Fruit fly (Drosophila melanogaster) whole organism, embryonic: Measurements from ENCODE around the gene cbt.

Source experiments
- Asciz ChIP-seq: fragments of 200-800 bp; sonication (Bioruptor generic); optimal IDR thresholded peaks from 2 replicates; lab custom pipeline; 2017; ENCODE audit warnings: missing biosample characterization, mild to moderate bottlenecking, missing genetic modification characterization, missing genetic modification reagents
- Bdp1 ChIP-seq: fragments of 200-800 bp; sonication (Bioruptor generic); optimal IDR thresholded peaks from 3 replicates; lab custom pipeline; 2016; ENCODE audit warnings: missing biosample characterization, missing genetic modification characterization
- Bgb ChIP-seq: fragments of 200-800 bp; sonication (Bioruptor generic); IDR thresholded peaks from 2 replicates; pipeline ENCODE4 v1.3.6; 2022; ENCODE audit warnings: missing biosample characterization, missing genetic modification characterization; ENCODE audit not compliant: partially characterized antibody
- CG10147 ChIP-seq: fragments of 200-800 bp; sonication (Bioruptor generic); optimal IDR thresholded peaks from 2 replicates; lab custom pipeline; 2019; ENCODE audit warnings: missing biosample characterization, mild to moderate bottlenecking, missing genetic modification characterization, moderate library complexity
- CG10321 ChIP-seq: fragments of 200-800 bp; sonication (Bioruptor generic); IDR thresholded peaks from 2 replicates; pipeline ENCODE4 v1.3.6; 2022; ENCODE audit warnings: missing biosample characterization, missing genetic modification characterization
- CG10543 ChIP-seq: fragments of 200-800 bp; sonication (Bioruptor generic); optimal IDR thresholded peaks from 3 replicates; lab custom pipeline; 2017; ENCODE audit warnings: missing biosample characterization, mild to moderate bottlenecking, missing genetic modification characterization, moderate library complexity
- CG11093 ChIP-seq: fragments of 200-800 bp; sonication (Bioruptor generic); IDR thresholded peaks from 3 replicates; pipeline ENCODE4 v1.3.6; 2022; ENCODE audit warnings: missing biosample characterization, missing genetic modification characterization
- CG12104 ChIP-seq: fragments of 200-800 bp; sonication (Bioruptor generic); optimal IDR thresholded peaks from 3 replicates; lab custom pipeline; 2016; ENCODE audit warnings: missing biosample characterization, missing genetic modification characterization
- CG12299 ChIP-seq: fragments of 200-800 bp; sonication (Bioruptor generic); optimal IDR thresholded peaks from 2 replicates; lab custom pipeline; 2018; ENCODE audit warnings: missing biosample characterization, mild to moderate bottlenecking, missing genetic modification characterization
- CG12391 ChIP-seq: fragments of 200-800 bp; sonication (Bioruptor generic); optimal IDR thresholded peaks from 3 replicates; lab custom pipeline; 2018; ENCODE audit warnings: missing biosample characterization, mild to moderate bottlenecking, missing genetic modification characterization, moderate library complexity
- CG15011 ChIP-seq: fragments of 200-800 bp; sonication (Bioruptor generic); optimal IDR thresholded peaks from 3 replicates; lab custom pipeline; 2018; ENCODE audit warnings: missing biosample characterization, mild to moderate bottlenecking, missing genetic modification characterization
- CG16813 ChIP-seq: fragments of 200-800 bp; sonication (Bioruptor generic); IDR thresholded peaks from 3 replicates; pipeline ENCODE4 v1.3.6; 2022; ENCODE audit warnings: missing biosample characterization, missing genetic modification characterization; ENCODE audit not compliant: partially characterized antibody
- CG17385 ChIP-seq: fragments of 200-800 bp; sonication (Bioruptor generic); optimal IDR thresholded peaks from 3 replicates; lab custom pipeline; 2018; ENCODE audit warnings: missing biosample characterization, mild to moderate bottlenecking, missing genetic modification characterization
- CG17568 ChIP-seq: fragments of 200-800 bp; sonication (Bioruptor generic); optimal IDR thresholded peaks from 2 replicates; lab custom pipeline; 2018; ENCODE audit warnings: missing biosample characterization, mild to moderate bottlenecking, missing genetic modification characterization, moderate library complexity
- CG17912 ChIP-seq: fragments of 200-800 bp; sonication (Bioruptor generic); optimal IDR thresholded peaks from 2 replicates; lab custom pipeline; 2018; ENCODE audit warnings: missing biosample characterization, mild to moderate bottlenecking, missing genetic modification characterization
- CG18619 ChIP-seq: fragments of 200-800 bp; sonication (Bioruptor generic); optimal IDR thresholded peaks from 3 replicates; lab custom pipeline; 2017; ENCODE audit warnings: missing biosample characterization, mild to moderate bottlenecking, missing genetic modification characterization
- CG30431 ChIP-seq: fragments of 200-800 bp; sonication (Bioruptor generic); optimal IDR thresholded peaks from 2 replicates; lab custom pipeline; 2017; ENCODE audit warnings: missing biosample characterization, missing genetic modification characterization
- CG34224 ChIP-seq: fragments of 200-800 bp; sonication (Bioruptor generic); IDR thresholded peaks from 3 replicates; pipeline ENCODE4 v1.3.6; 2022; ENCODE audit warnings: missing biosample characterization, missing genetic modification characterization; ENCODE audit not compliant: partially characterized antibody
- CG3726 ChIP-seq: fragments of 200-800 bp; sonication (Bioruptor generic); IDR thresholded peaks from 3 replicates; pipeline ENCODE4, ENCODE4 v1.3.6; 2022; ENCODE audit warnings: missing biosample characterization, missing genetic modification characterization
- CG6175 ChIP-seq: fragments of 200-800 bp; sonication (Bioruptor generic); IDR thresholded peaks from 3 replicates; pipeline ENCODE4 v1.3.6; 2022; ENCODE audit warnings: missing biosample characterization, missing genetic modification characterization
- CG6254 ChIP-seq: fragments of 200-800 bp; sonication (Bioruptor generic); optimal IDR thresholded peaks from 3 replicates; lab custom pipeline; 2017; ENCODE audit warnings: mild to moderate bottlenecking, missing biosample characterization, missing genetic modification reagents, missing genetic modification characterization
- CG8089 ChIP-seq: fragments of 200-800 bp; sonication (Bioruptor generic); optimal IDR thresholded peaks from 3 replicates; lab custom pipeline; 2016; ENCODE audit warnings: missing biosample characterization, missing genetic modification characterization
- D19A ChIP-seq: fragments of 200-800 bp; optimal IDR thresholded peaks from 3 replicates; lab custom pipeline; 2019; ENCODE audit warnings: missing biosample characterization, mild to moderate bottlenecking, missing genetic modification characterization, moderate library complexity
- Dbx ChIP-seq: fragments of 200-800 bp; sonication (Bioruptor generic); IDR thresholded peaks from 3 replicates; pipeline ENCODE4 v1.3.6; 2022; ENCODE audit warnings: missing biosample characterization, missing genetic modification characterization
- Dip2 ChIP-seq: fragments of 200-800 bp; sonication (Bioruptor generic); IDR thresholded peaks from 2 replicates; pipeline ENCODE4 v1.3.6; 2022; ENCODE audit warnings: missing biosample characterization, missing genetic modification characterization
- E2f2 ChIP-seq: fragments of 200-800 bp; sonication (Bioruptor generic); IDR thresholded peaks from 2 replicates; pipeline ENCODE4 v1.3.6; 2022; ENCODE audit warnings: missing biosample characterization, missing genetic modification characterization
- H15 ChIP-seq: fragments of 200-800 bp; sonication (Bioruptor generic); IDR thresholded peaks from 3 replicates; pipeline ENCODE4 v1.3.6; 2022; ENCODE audit warnings: missing biosample characterization, missing genetic modification characterization
- Hr3 ChIP-seq: fragments of 200-800 bp; sonication (Bioruptor generic); optimal IDR thresholded peaks from 3 replicates; lab custom pipeline; 2016; ENCODE audit warnings: missing biosample characterization, missing genetic modification characterization
- Max ChIP-seq: fragments of 200-800 bp; sonication (Bioruptor generic); optimal IDR thresholded peaks from 2 replicates; lab custom pipeline; 2016; ENCODE audit warnings: missing biosample characterization, mild to moderate bottlenecking, missing genetic modification characterization
- Oli ChIP-seq: fragments of 200-800 bp; sonication (Bioruptor generic); optimal IDR thresholded peaks from 2 replicates; lab custom pipeline; 2018; ENCODE audit warnings: missing biosample characterization, mild to moderate bottlenecking, missing genetic modification characterization, moderate library complexity
- Rx ChIP-seq: fragments of 200-800 bp; sonication (Bioruptor generic); IDR thresholded peaks from 2 replicates; pipeline ENCODE4 v1.3.6; 2022; ENCODE audit warnings: missing biosample characterization, missing genetic modification characterization
- Sry-β ChIP-seq: fragments of 200-800 bp; sonication (Bioruptor generic); optimal IDR thresholded peaks from 2 replicates; lab custom pipeline; 2018; ENCODE audit warnings: missing biosample characterization, mild to moderate bottlenecking, missing genetic modification characterization, moderate library complexity
- Xbp1 ChIP-seq: fragments of 200-800 bp; sonication (Bioruptor generic); optimal IDR thresholded peaks from 3 replicates; lab custom pipeline; 2016; ENCODE audit warnings: missing biosample characterization, mild to moderate bottlenecking, missing genetic modification characterization
- ac ChIP-seq: fragments of 200-800 bp; sonication (Bioruptor generic); optimal IDR thresholded peaks from 3 replicates; lab custom pipeline; 2017; ENCODE audit warnings: missing biosample characterization, mild to moderate bottlenecking, missing genetic modification characterization
- aop ChIP-seq: fragments of 200-800 bp; sonication (Bioruptor generic); IDR thresholded peaks from 2 replicates; pipeline ENCODE4 v1.3.6; 2022; ENCODE audit warnings: missing biosample characterization, missing genetic modification characterization
- ato ChIP-seq: fragments of 200-800 bp; sonication (Bioruptor generic); IDR thresholded peaks from 2 replicates; pipeline ENCODE4 v1.3.6; 2022; ENCODE audit warnings: missing biosample characterization, missing genetic modification characterization; ENCODE audit not compliant: partially characterized antibody
- caup ChIP-seq: fragments of 200-800 bp; sonication (Bioruptor generic); optimal IDR thresholded peaks from 3 replicates; lab custom pipeline; 2017; ENCODE audit warnings: missing biosample characterization, mild to moderate bottlenecking, missing genetic modification characterization, moderate library complexity; ENCODE audit not compliant: severe bottlenecking
- corto ChIP-seq: fragments of 200-800 bp; sonication (Bioruptor generic); optimal IDR thresholded peaks from 2 replicates; lab custom pipeline; 2016; ENCODE audit warnings: missing biosample characterization, mild to moderate bottlenecking, missing genetic modification characterization, moderate library complexity
- grn ChIP-seq: fragments of 200-800 bp; sonication (Bioruptor generic); optimal IDR thresholded peaks from 3 replicates; lab custom pipeline; 2017; ENCODE audit warnings: missing biosample characterization, missing genetic modification characterization
- gsb-n ChIP-seq: fragments of 200-800 bp; sonication (Bioruptor generic); optimal IDR thresholded peaks from 3 replicates; lab custom pipeline; 2018; ENCODE audit warnings: missing biosample characterization, mild to moderate bottlenecking, missing genetic modification characterization
- nerfin-1 ChIP-seq: fragments of 200-800 bp; sonication (Bioruptor generic); optimal IDR thresholded peaks from 3 replicates; lab custom pipeline; 2019; ENCODE audit warnings: missing biosample characterization, mild to moderate bottlenecking, missing genetic modification characterization, moderate library complexity
- salm ChIP-seq: fragments of 200-800 bp; sonication (Bioruptor generic); optimal IDR thresholded peaks from 2 replicates; lab custom pipeline; 2018; ENCODE audit warnings: missing biosample characterization, mild to moderate bottlenecking, missing genetic modification characterization
- sug ChIP-seq: fragments of 200-800 bp; optimal IDR thresholded peaks from 2 replicates; lab custom pipeline; 2019; ENCODE audit warnings: missing biosample characterization, mild to moderate bottlenecking, missing genetic modification characterization, moderate library complexity
- toy ChIP-seq: fragments of 200-800 bp; sonication (Bioruptor generic); IDR thresholded peaks from 2 replicates; pipeline ENCODE4 v1.3.6; 2022; ENCODE audit warnings: missing biosample characterization, missing genetic modification characterization
- trh ChIP-seq: fragments of 200-800 bp; sonication (Bioruptor generic); optimal IDR thresholded peaks from 2 replicates; lab custom pipeline; 2016; ENCODE audit warnings: missing biosample characterization, missing genetic modification characterization
- usp ChIP-seq: fragments of >200 bp; optimal IDR thresholded peaks from 2 replicates; lab custom pipeline; 2017; ENCODE audit warnings: missing biosample characterization, missing genetic modification characterization
- vnd ChIP-seq: fragments of 200-800 bp; sonication (Bioruptor generic); IDR thresholded peaks from 3 replicates; pipeline ENCODE4 v1.3.6; 2022; ENCODE audit warnings: missing biosample characterization, missing genetic modification characterization; ENCODE audit not compliant: partially characterized antibody
- wdn ChIP-seq: fragments of 200-800 bp; sonication (Bioruptor generic); IDR thresholded peaks from 2 replicates; pipeline ENCODE4 v1.3.6; 2022; ENCODE audit warnings: missing biosample characterization, missing genetic modification characterization

The cbt gene

DNA sequence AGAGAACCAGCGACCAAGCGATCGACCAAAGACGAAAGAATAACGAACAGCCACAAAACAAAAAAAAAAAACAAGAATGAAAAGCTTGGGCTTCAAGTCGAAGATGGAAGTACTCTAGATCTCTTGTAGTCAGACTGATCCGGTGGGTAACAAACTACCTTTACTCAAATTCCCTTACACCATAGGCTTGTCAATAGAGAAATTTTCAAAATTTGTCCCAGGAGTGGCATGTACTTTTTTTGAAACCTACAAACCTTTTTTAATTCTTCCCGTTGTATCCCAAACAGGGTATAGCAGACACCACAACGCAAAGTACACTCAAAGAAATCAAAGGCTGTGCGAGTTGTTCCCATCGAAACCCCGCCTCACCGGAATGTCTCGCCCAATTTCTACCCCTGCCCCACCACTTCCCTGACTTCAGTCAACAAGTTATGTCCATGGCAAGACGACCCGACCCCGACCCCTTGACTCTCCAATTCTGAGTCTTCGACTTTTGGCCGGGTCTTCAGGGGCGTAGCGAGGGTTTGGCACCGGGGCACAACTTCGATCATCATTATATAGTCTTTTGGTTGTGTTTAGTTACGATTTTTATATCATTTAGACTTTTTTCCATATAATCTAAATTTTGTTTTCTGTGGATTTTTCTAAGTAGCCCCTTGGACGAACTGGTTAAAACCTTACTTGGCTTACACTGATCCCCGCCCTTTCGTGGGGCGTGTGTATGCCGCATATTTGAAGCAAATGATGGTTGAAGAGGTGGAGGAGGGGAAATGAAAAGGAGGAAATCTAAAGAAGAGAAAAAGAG is 49.6 kb downstream of the cbt start (continued):
- TF ChIP-seq nerfin-1 (tag; lab: Kevin White, UChicago) (no peak), CG10321 (GFP tag; lab: Robert Waterston, UW) (no peak), CG15011 (no peak), CG12391 (peak; percentile 62), H15 (GFP tag; lab: Robert Waterston, UW) (0 out of 3 replicates have a peak, but pooled peaks have one; percentile 31), CG17385 (GFP tag; lab: Kevin White, UChicago) (no peak), toy (GFP tag; lab: Robert Waterston, UW) (no peak), CG17912 (GFP tag; lab: Kevin White, UChicago) (no peak), ac (GFP tag; lab: Kevin White, UChicago) (no peak), CG12299 (tag; lab: Kevin White, UChicago) (peak; percentile 5), CG34224 (GFP tag; lab: Robert Waterston, UW) (no peak), Bgb (GFP tag; lab: Robert Waterston, UW) (no peak), E2f2 (peak; percentile 26; the same call in 1 of the 2 replicates), CG10543 (no peak), sug (no peak), gsb-n (peak; percentile 26), Dip2 (GFP tag; lab: Robert Waterston, UW) (no peak), usp (no peak), Asciz (GFP tag; lab: Kevin White, UChicago) (no peak), aop (GFP tag; lab: Robert Waterston, UW) (0 out of 2 replicates have a peak, but pooled peaks have one; percentile 32), CG11093 (GFP tag; lab: Robert Waterston, UW) (0 out of 3 replicates have a peak, but pooled peaks have one; percentile 42), wdn (GFP tag; lab: Robert Waterston, UW) (no peak), CG3726 (no peak), vnd (GFP tag; lab: Robert Waterston, UW) (no peak), CG6175 (GFP tag; lab: Robert Waterston, UW) (no peak), CG10147 (no peak), salm (tag; lab: Kevin White, UChicago) (no peak), Dbx (GFP tag; lab: Robert Waterston, UW) (0 out of 3 replicates have a peak, but pooled peaks have one; percentile 23), CG30431 (GFP tag; lab: Kevin White, UChicago) (peak; percentile 23), CG6254 (GFP tag; lab: Kevin White, UChicago) (no peak), Sry-β (GFP tag; lab: Kevin White, UChicago) (no peak), D19A (tag; lab: Kevin White, UChicago) (peak; percentile 93), Hr3 (peak; percentile 14), CG16813 (GFP tag; lab: Robert Waterston, UW) (peak; percentile 34; the same call in 1 of the 3 replicates), CG17568 (no peak), caup (no peak), CG18619 (GFP tag; lab: Kevin White, UChicago) (no peak), grn (GFP tag; lab: Kevin White, UChicago) (no peak), Xbp1 (peak; percentile 51), Oli (tag; lab: Kevin White, UChicago) (peak; percentile 8), Rx (no peak), trh (GFP tag; lab: Kevin White, UChicago) (no peak), CG8089 (GFP tag; lab: Kevin White, UChicago) (peak; percentile 61), Max (GFP tag; lab: Kevin White, UChicago) (peak; percentile 44), corto (GFP tag; lab: Kevin White, UChicago) (peak; percentile 79), CG12104 (GFP tag; lab: Kevin White, UChicago) (no peak), Bdp1 (peak; percentile 5), ato (no peak)
